Fruit fly (Drosophila melanogaster): ENCODE data around the gene CG10375.
A peak's percentile ranks its signal among the peaks of the same experiment; 100 is the strongest.

CG10375 gene

dm6 chr3R:23725711-23726349 lies 41.7 kb upstream of the CG10375 start (continued):
- TF ChIP-seq gsb (GFP tag; IDR thresholded peaks at IDR 0.05) (no peak), CG2199 (GFP tag; IDR thresholded peaks at IDR 0.05) (no peak), btn (GFP tag; optimal IDR thresholded peaks at IDR 0.05) (no peak), CG1024 (GFP tag; IDR thresholded peaks at IDR 0.05) (no peak), Neu2 (GFP tag; optimal IDR thresholded peaks at IDR 0.05; ENCODE audit: borderline replicate concordance) (no peak), pum (GFP tag; optimal IDR thresholded peaks at IDR 0.05) (no peak), CG12769 (tag; optimal IDR thresholded peaks at IDR 0.05) (peak; percentile 55), tll (GFP tag; optimal IDR thresholded peaks at IDR 0.05) (no peak), salm (tag; optimal IDR thresholded peaks at IDR 0.05) (peak; percentile 28), trem (tag; optimal IDR thresholded peaks at IDR 0.05) (no peak), vnd (GFP tag; IDR thresholded peaks at IDR 0.05; ENCODE audit: partially characterized antibody) (no peak), Dp (GFP tag; optimal IDR thresholded peaks at IDR 0.05) (no peak), CG10267 (tag; optimal IDR thresholded peaks at IDR 0.05) (no peak), CG11723 (GFP tag; optimal IDR thresholded peaks at IDR 0.05) (no peak), Oli (tag; optimal IDR thresholded peaks at IDR 0.05) (no peak), jumu (GFP tag; optimal IDR thresholded peaks at IDR 0.05) (no peak), sens (GFP tag) (peak; percentile 66), emc (GFP tag; optimal IDR thresholded peaks at IDR 0.05) (no peak), CG15479 (GFP tag; optimal IDR thresholded peaks at IDR 0.05) (no peak), CG4730 (GFP tag; IDR thresholded peaks at IDR 0.05) (no peak), ind (GFP tag; optimal IDR thresholded peaks at IDR 0.05) (no peak), zf30C (GFP tag; optimal IDR thresholded peaks at IDR 0.05) (no peak), Ets97D (GFP tag; optimal IDR thresholded peaks at IDR 0.05) (no peak), maf-S (GFP tag; optimal IDR thresholded peaks at IDR 0.05) (no peak), Adf1 (GFP tag; IDR thresholded peaks at IDR 0.05) (peak; percentile 17; the same call in 1 of the 2 replicates), CG17359 (tag; optimal IDR thresholded peaks at IDR 0.05) (peak; percentile 18), ase (GFP tag; IDR thresholded peaks at IDR 0.05) (no peak), Sox100B (GFP tag; optimal IDR thresholded peaks at IDR 0.05) (peak; percentile 11), CG6813 (GFP tag; optimal IDR thresholded peaks at IDR 0.05) (no peak), fu2 (GFP tag; optimal IDR thresholded peaks at IDR 0.05) (no peak), MBD-R2 (GFP tag; IDR thresholded peaks at IDR 0.05) (peak; percentile 20; the same call in 1 of the 2 replicates), tap (tag; optimal IDR thresholded peaks at IDR 0.05) (no peak), otp (GFP tag; IDR thresholded peaks at IDR 0.05) (no peak), nerfin-1 (tag; optimal IDR thresholded peaks at IDR 0.05) (no peak), grn (GFP tag; optimal IDR thresholded peaks at IDR 0.05) (no peak), TFAM (GFP tag; optimal IDR thresholded peaks at IDR 0.05) (no peak), CG11085 (GFP tag; IDR thresholded peaks at IDR 0.05) (no peak), gcm2 (GFP tag; optimal IDR thresholded peaks at IDR 0.05) (no peak), eve (GFP tag; optimal IDR thresholded peaks at IDR 0.05) (no peak), HLH54F (GFP tag; optimal IDR thresholded peaks at IDR 0.05) (no peak), CG2120 (GFP tag; optimal IDR thresholded peaks at IDR 0.05) (peak; percentile 33), Aef1 (GFP tag; IDR thresholded peaks at IDR 0.05) (no peak), CG16863 (GFP tag; optimal IDR thresholded peaks at IDR 0.05) (no peak), Hand (GFP tag; optimal IDR thresholded peaks at IDR 0.05) (no peak), lmd (GFP tag; IDR thresholded peaks at IDR 0.05) (no peak), HLH3B (GFP tag; IDR thresholded peaks at IDR 0.05) (0 out of 2 replicates have a peak, but pooled peaks have one; percentile 21), ewg (GFP tag; optimal IDR thresholded peaks at IDR 0.05) (no peak), CG3281 (GFP tag; optimal IDR thresholded peaks at IDR 0.05) (peak; percentile 33), pita (GFP tag; optimal IDR thresholded peaks at IDR 0.05) (no peak), Trl (optimal IDR thresholded peaks at IDR 0.05) (peak in 1 of 2 experiments; percentile 1), Trl (GFP tag; optimal IDR thresholded peaks at IDR 0.05) (no peak)

Measured in whole organism, embryonic.